Worm (Caenorhabditis elegans) whole organism, young adult: Measurements from ENCODE around the gene aly-3.
A peak's percentile ranks its signal among the peaks of the same experiment; 100 is the strongest.

Experiments used
- F49E8.2 ChIP-seq: sonication (generic microtip); optimal IDR thresholded peaks from 3 replicates; lab custom pipeline; 2017; ENCODE audit warnings: missing genetic modification characterization, mild to moderate bottlenecking, missing compliant biosample characterization, antibody characterized with exemption, moderate library complexity; ENCODE audit not compliant: insufficient read depth
- ama-1 ChIP-seq, 3 experiments: fragments of 150-350 bp in 1 of 3; sonication (generic microtip) in 2 of 3; optimal IDR thresholded peaks; 2 replicates each; lab custom pipeline; 2014 to 2018; ENCODE audit warnings: missing biosample characterization in 2 of 3, missing genetic modification characterization in 2 of 3, missing genetic modification reagents in 2 of 3
- gei-17 ChIP-seq: fragments of 200-800 bp; sonication (Bioruptor generic); optimal IDR thresholded peaks from 2 replicates; lab custom pipeline; 2018; ENCODE audit warnings: mild to moderate bottlenecking, missing genetic modification characterization, missing compliant biosample characterization
- hmg-20 ChIP-seq: fragments of 200-800 bp; sonication (Bioruptor generic); IDR thresholded peaks from 2 replicates; pipeline ENCODE4 v1.3.6; 2022; ENCODE audit warnings: missing genetic modification reagents, missing genetic modification characterization, missing compliant biosample characterization
- lin-54 ChIP-seq: fragments of 200-800 bp; sonication (Bioruptor generic); optimal IDR thresholded peaks from 2 replicates; lab custom pipeline; 2018; ENCODE audit warnings: mild to moderate bottlenecking, missing genetic modification characterization, missing compliant biosample characterization
- sptf-2 ChIP-seq: fragments of 200-800 bp; sonication (Bioruptor generic); optimal IDR thresholded peaks from 2 replicates; lab custom pipeline; 2018; ENCODE audit warnings: mild to moderate bottlenecking, missing genetic modification characterization, missing compliant biosample characterization
- tbp1 ChIP-seq: fragments of 200-800 bp; sonication (Bioruptor generic); optimal IDR thresholded peaks from 2 replicates; lab custom pipeline; 2018; ENCODE audit warnings: mild to moderate bottlenecking, missing genetic modification characterization, missing compliant biosample characterization
- unc-130 ChIP-seq: sonication (generic microtip); optimal IDR thresholded peaks from 2 replicates; lab custom pipeline; 2016; ENCODE audit warnings: missing genetic modification reagents, missing genetic modification characterization, missing compliant biosample characterization
- unc-62 ChIP-seq: fragments of 150-350 bp; optimal IDR thresholded peaks from 2 replicates; lab custom pipeline; 2014; ENCODE audit warnings: missing biosample characterization, missing genetic modification reagents, missing genetic modification characterization
- ztf-28 ChIP-seq: fragments of 200-800 bp; sonication (Bioruptor generic); IDR thresholded peaks from 2 replicates; pipeline ENCODE4 v1.3.6; 2022; ENCODE audit warnings: missing genetic modification reagents, missing genetic modification characterization, missing compliant biosample characterization

DNA sequence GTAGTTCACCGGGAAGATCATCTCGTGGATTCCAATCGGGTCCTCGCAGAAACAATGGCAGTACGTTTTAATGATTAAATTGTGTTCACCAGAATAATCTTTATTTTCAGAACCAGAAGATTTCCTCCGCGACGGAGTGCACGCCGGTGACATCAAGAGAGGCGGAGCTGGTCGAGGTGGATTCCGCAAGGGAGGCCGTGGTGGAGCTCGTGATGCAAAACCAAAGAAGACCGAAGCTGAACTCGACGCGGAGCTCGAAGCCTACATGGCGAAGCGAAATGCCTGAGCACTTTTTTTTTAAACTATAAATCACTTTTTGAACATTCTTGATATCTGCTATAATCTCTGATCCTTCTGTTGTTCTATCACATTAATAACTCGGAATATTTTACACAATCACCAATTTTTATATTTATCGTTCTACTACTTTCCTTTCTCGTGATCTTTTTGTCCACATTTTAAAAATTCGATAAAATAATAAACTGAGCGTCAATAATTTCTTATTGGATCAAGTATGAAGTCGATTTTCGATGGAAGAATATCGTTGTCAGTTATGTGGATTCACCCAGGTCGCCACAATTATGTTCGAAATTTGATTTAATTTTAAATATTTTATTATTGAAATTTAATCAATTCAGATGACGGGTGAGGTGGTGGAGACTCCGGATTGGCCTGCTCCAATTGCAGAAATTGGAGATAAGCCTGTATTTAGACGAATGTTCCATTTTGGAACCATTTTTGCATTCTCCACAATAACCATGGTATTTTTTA lies 1.4 kb downstream of the aly-3 start, which contains the start of gene dhhc-6:
- TF ChIP-seq unc-62 (GFP tag; lab: Kevin White, UChicago) (no peak), gei-17 (no peak), F49E8.2 (no peak), hmg-20 (GFP tag; lab: Robert Waterston, UW) (no peak), sptf-2 (no peak), ztf-28 (GFP tag; lab: Robert Waterston, UW) (no peak), tbp1 (no peak), ama-1 (optimal IDR thresholded peaks at IDR 0.05; lab: Kevin White, UChicago) (no peak), ama-1 (GFP tag; optimal IDR thresholded peaks at IDR 0.05; lab: Kevin White, UChicago) (peak in 1 of 2 experiments; percentile 40), unc-130 (GFP tag; lab: Kevin White, UChicago) (no peak), lin-54 (no peak)
